Worm (Caenorhabditis elegans) whole organism, early embryonic: ENCODE data around the gene lntl-1.

Source experiments
- B0310.2 ChIP-seq: sonication (generic microtip); optimal IDR thresholded peaks from 2 replicates; lab custom pipeline; 2016; ENCODE audit warnings: mild to moderate bottlenecking, missing genetic modification characterization, missing compliant biosample characterization
- F13C5.2 ChIP-seq: sonication (generic microtip); optimal IDR thresholded peaks from 2 replicates; lab custom pipeline; 2017; ENCODE audit warnings: mild to moderate bottlenecking, missing genetic modification characterization, inconsistent platforms, missing compliant biosample characterization
- aly-1 ChIP-seq: sonication (generic microtip); optimal IDR thresholded peaks from 2 replicates; lab custom pipeline; 2016; ENCODE audit warnings: missing genetic modification characterization, missing compliant biosample characterization
- ama-1 ChIP-seq: fragments of 150-350 bp; optimal IDR thresholded peaks from 2 replicates; lab custom pipeline; 2014
- ceh-13 ChIP-seq: fragments of 200-800 bp; sonication (Bioruptor generic); optimal IDR thresholded peaks from 2 replicates; lab custom pipeline; 2018; ENCODE audit warnings: mild to moderate bottlenecking, missing genetic modification characterization, missing compliant biosample characterization
- ceh-36 ChIP-seq: sonication (generic microtip); optimal IDR thresholded peaks from 2 replicates; lab custom pipeline; 2016; ENCODE audit warnings: missing genetic modification characterization, inconsistent platforms, missing compliant biosample characterization
- ets-7 ChIP-seq: sonication (generic microtip); optimal IDR thresholded peaks from 2 replicates; lab custom pipeline; 2016; ENCODE audit warnings: missing genotype, missing genetic modification characterization, missing compliant biosample characterization
- flt-1 ChIP-seq: fragments of 200-800 bp; sonication (Bioruptor generic); IDR thresholded peaks from 2 replicates; pipeline ENCODE4 v1.3.6; 2022; ENCODE audit warnings: missing genetic modification characterization, missing compliant biosample characterization
- hmbx-1 ChIP-seq: sonication (generic microtip); optimal IDR thresholded peaks from 2 replicates; lab custom pipeline; 2016; ENCODE audit warnings: mild to moderate bottlenecking, missing genetic modification characterization, missing compliant biosample characterization
- hmg-4 ChIP-seq: fragments of 200-800 bp; sonication (Bioruptor generic); optimal IDR thresholded peaks from 2 replicates; lab custom pipeline; 2018; ENCODE audit warnings: mild to moderate bottlenecking, missing genetic modification characterization, missing compliant biosample characterization
- hnd-1 ChIP-seq: sonication (generic microtip); optimal IDR thresholded peaks from 2 replicates; lab custom pipeline; 2016; ENCODE audit warnings: missing genetic modification characterization, missing compliant biosample characterization
- pes-1 ChIP-seq: fragments of 200-800 bp; sonication (Bioruptor generic); IDR thresholded peaks from 2 replicates; pipeline ENCODE4 v1.3.6; 2022; ENCODE audit warnings: missing genetic modification reagents, missing genetic modification characterization, missing compliant biosample characterization
- scrt-1 ChIP-seq: fragments of 200-800 bp; sonication (Bioruptor generic); IDR thresholded peaks from 2 replicates; pipeline ENCODE4 v1.3.6; 2022; ENCODE audit warnings: missing genetic modification characterization, missing compliant biosample characterization
- sea-1 ChIP-seq: fragments of 200-800 bp; sonication (Bioruptor generic); conservative IDR thresholded peaks from 2 replicates; pipeline ENCODE4 v1.3.6; 2022; ENCODE audit warnings: missing genetic modification characterization, missing compliant biosample characterization
- tbx-11 ChIP-seq: fragments of 200-800 bp; sonication (Bioruptor generic); IDR thresholded peaks from 2 replicates; pipeline ENCODE4 v1.3.6; 2022; ENCODE audit warnings: missing genetic modification characterization, missing compliant biosample characterization
- tbx-37 ChIP-seq: fragments of 200-800 bp; sonication (Bioruptor generic); conservative IDR thresholded peaks from 2 replicates; pipeline ENCODE4 v1.3.6; 2022; ENCODE audit warnings: missing genetic modification reagents, missing genetic modification characterization, missing compliant biosample characterization
- tra-4 ChIP-seq: sonication (generic microtip); optimal IDR thresholded peaks from 2 replicates; lab custom pipeline; 2017; ENCODE audit warnings: missing genetic modification characterization, missing compliant biosample characterization

Gene lntl-1

ce11 chrIV:5811079-5811622 lies 4.3 kb upstream of the lntl-1 start:
- TF ChIP-seq ama-1 (lab: Kevin White, UChicago) (no peak), hmbx-1 (no peak), scrt-1 (GFP tag; lab: Robert Waterston, UW) (no peak), tbx-37 (GFP tag; lab: Robert Waterston, UW) (no peak), pes-1 (GFP tag; lab: Robert Waterston, UW) (no peak)

DNA sequence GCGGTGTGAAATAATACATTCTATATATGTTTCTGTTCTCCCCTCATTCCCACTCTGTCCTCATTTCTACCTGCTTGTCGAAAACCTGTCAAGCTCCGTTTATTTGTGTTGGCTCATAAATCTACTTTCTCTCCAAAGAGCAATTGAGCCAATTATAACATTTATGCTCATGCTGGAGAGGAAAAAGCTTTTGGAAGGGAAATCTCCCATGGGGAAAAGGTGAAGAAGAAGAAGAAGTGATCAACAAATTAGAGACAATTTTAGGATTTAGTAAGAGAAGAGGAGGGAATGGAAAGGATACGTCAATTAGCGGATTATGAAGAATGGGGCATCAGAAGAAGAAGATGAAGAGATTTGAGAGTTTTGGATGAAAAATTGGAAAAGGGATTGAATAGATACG lies 2.8 kb upstream of the lntl-1 start:
- TF ChIP-seq tra-4 (tag; lab: Kevin White, UChicago), result no peak
- no peak for TF ChIP-seq tbx-11 (GFP tag; lab: Robert Waterston, UW)
- no peak for TF ChIP-seq flt-1 (GFP tag; lab: Robert Waterston, UW)

ce11 chrIV:5806348-5806747 lies 545 bp downstream of the lntl-1 start:
- TF ChIP-seq B0310.2 (tag; lab: Kevin White, UChicago), result no peak
- TF ChIP-seq scrt-1 (GFP tag; lab: Robert Waterston, UW), result no peak
- no peak for TF ChIP-seq aly-1
- no peak for TF ChIP-seq pes-1 (GFP tag; lab: Robert Waterston, UW)
- no peak for TF ChIP-seq ceh-36 (tag; lab: Kevin White, UChicago)
- TF ChIP-seq ceh-13 (GFP tag; lab: Kevin White, UChicago), result no peak
- no peak for TF ChIP-seq tbx-37 (GFP tag; lab: Robert Waterston, UW)
- no peak for TF ChIP-seq flt-1 (GFP tag; lab: Robert Waterston, UW)
- no peak for TF ChIP-seq tbx-11 (GFP tag; lab: Robert Waterston, UW)
- TF ChIP-seq ama-1 (lab: Kevin White, UChicago), result no peak
- TF ChIP-seq sea-1, result no peak

DNA sequence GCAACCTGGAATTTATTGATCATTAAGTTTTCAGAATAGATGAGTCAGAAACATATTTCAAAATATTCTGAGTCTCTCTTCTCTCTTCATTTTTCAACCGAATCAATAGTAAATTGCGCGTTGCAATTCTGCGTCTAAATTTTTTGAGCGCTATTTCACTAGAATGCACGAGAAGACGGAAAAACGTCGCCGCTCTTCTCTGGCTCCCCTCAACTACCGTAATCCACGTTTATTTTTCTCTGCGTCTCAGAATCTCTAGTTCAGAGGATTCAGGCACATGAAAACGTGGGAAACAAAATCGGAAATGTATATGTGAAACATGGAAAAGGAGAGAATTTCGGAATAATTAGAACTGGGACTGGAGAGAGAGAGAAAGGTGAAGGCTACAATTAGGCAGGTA lies 1.4 kb downstream of the lntl-1 start:
- TF ChIP-seq sea-1, result no peak
- TF ChIP-seq tra-4 (tag; lab: Kevin White, UChicago), result no peak

DNA sequence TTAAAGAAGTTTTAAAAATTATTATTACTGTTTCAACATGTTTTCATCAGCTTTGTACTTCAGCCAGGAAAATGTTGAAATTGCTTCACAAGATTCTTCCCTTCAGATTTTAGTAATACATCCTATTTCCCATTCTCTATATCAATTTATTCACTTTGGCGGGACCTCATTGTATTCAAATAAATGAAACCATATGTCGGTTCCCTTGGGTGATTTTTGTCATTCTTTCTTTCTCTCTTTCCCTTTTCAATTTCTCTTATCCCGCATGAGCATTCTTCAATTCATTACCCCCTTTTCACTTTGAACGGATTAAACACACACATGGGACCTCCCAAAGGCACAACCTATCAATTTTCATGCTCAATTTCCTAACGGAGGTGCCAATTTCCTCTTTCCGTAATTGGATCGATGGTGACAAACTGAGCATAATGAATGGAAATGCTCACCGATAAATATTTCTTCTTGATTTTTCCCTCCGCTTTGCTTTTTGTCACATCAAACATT lies 3.3 kb downstream of the lntl-1 start:
- TF ChIP-seq ceh-36 (tag; lab: Kevin White, UChicago), result no peak
- no peak for TF ChIP-seq hmbx-1
- no peak for TF ChIP-seq scrt-1 (GFP tag; lab: Robert Waterston, UW)
- TF ChIP-seq F13C5.2 (tag; lab: Kevin White, UChicago), result no peak
- TF ChIP-seq ets-7 (tag; lab: Kevin White, UChicago), result no peak
- TF ChIP-seq aly-1, result no peak
- TF ChIP-seq ama-1 (lab: Kevin White, UChicago), result no peak
- no peak for TF ChIP-seq ceh-13 (GFP tag; lab: Kevin White, UChicago)
- TF ChIP-seq B0310.2 (tag; lab: Kevin White, UChicago), result no peak
- TF ChIP-seq hnd-1 (tag; lab: Kevin White, UChicago), result no peak

ce11 chrIV:5799577-5799976 lies 7.3 kb downstream of the lntl-1 start:
- TF ChIP-seq tbx-11 (GFP tag; lab: Robert Waterston, UW) (no peak), ama-1 (lab: Kevin White, UChicago) (no peak), ceh-36 (tag; lab: Kevin White, UChicago) (no peak), F13C5.2 (tag; lab: Kevin White, UChicago) (no peak), B0310.2 (tag; lab: Kevin White, UChicago) (no peak), ceh-13 (GFP tag; lab: Kevin White, UChicago) (no peak), pes-1 (GFP tag; lab: Robert Waterston, UW) (no peak), hmbx-1 (no peak), scrt-1 (GFP tag; lab: Robert Waterston, UW) (no peak), flt-1 (GFP tag; lab: Robert Waterston, UW) (no peak), sea-1 (no peak), hnd-1 (tag; lab: Kevin White, UChicago) (no peak), tra-4 (tag; lab: Kevin White, UChicago) (no peak), aly-1 (no peak), ets-7 (tag; lab: Kevin White, UChicago) (no peak), tbx-37 (GFP tag; lab: Robert Waterston, UW) (no peak), hmg-4 (GFP tag; lab: Kevin White, UChicago) (no peak)

- TF ChIP-seq F13C5.2 (tag; lab: Kevin White, UChicago) (no peak), tbx-37 (GFP tag; lab: Robert Waterston, UW) (no peak), sea-1 (no peak), tbx-11 (GFP tag; lab: Robert Waterston, UW) (no peak), hmbx-1 (no peak), hmg-4 (GFP tag; lab: Kevin White, UChicago) (no peak), scrt-1 (GFP tag; lab: Robert Waterston, UW) (no peak), ceh-13 (GFP tag; lab: Kevin White, UChicago) (no peak), tra-4 (tag; lab: Kevin White, UChicago) (no peak), aly-1 (no peak), pes-1 (GFP tag; lab: Robert Waterston, UW) (no peak), ets-7 (tag; lab: Kevin White, UChicago) (no peak), hnd-1 (tag; lab: Kevin White, UChicago) (no peak)
Observed at ce11 chrIV:5797153-5797552, 9.7 kb downstream of the lntl-1 start, which contains the start of gene C31H1.1. C31H1.1 (plus strand) TSS chrIV:5797453.

DNA sequence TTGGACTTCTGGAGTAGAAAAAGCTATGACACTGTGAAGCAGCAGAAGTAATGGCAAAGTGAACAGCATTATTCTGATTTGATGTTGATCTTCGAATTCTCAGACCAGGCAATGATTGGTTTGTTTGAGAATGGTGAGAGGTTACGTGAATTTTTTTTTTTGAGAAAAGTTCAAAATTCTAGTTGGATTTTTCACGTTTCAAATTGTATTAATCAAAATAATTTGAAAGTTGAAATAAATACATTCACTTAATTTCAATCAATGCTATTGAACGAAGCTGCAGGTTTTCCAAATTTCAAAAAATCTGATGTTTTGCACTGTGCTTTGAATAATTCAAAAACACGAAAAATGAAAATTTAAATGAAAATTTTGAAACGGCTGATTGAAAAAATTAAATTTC lies 10.2 kb downstream of the lntl-1 start, which contains the start of gene C31H1.5:
Gene C31H1.5, minus strand, starts transcription at position 101 of the 400 bp plus-strand sequence.
- TF ChIP-seq sea-1 (no peak), ama-1 (lab: Kevin White, UChicago) (no peak), pes-1 (GFP tag; lab: Robert Waterston, UW) (no peak), hmbx-1 (no peak), aly-1 (no peak), hmg-4 (GFP tag; lab: Kevin White, UChicago) (no peak), B0310.2 (tag; lab: Kevin White, UChicago) (no peak), tbx-37 (GFP tag; lab: Robert Waterston, UW) (no peak), scrt-1 (GFP tag; lab: Robert Waterston, UW) (no peak), flt-1 (GFP tag; lab: Robert Waterston, UW) (no peak), tra-4 (tag; lab: Kevin White, UChicago) (no peak), tbx-11 (GFP tag; lab: Robert Waterston, UW) (no peak), ets-7 (tag; lab: Kevin White, UChicago) (no peak), hnd-1 (tag; lab: Kevin White, UChicago) (no peak), F13C5.2 (tag; lab: Kevin White, UChicago) (no peak), ceh-13 (GFP tag; lab: Kevin White, UChicago) (no peak)
